Worm (Caenorhabditis elegans) whole organism, young adult: Measurements from ENCODE around the gene T12A2.21.

ENCODE experiments used
- F49E8.2 ChIP-seq: sonication (generic microtip); optimal IDR thresholded peaks from 3 replicates; lab custom pipeline; 2017; ENCODE audit warnings: missing genetic modification characterization, mild to moderate bottlenecking, missing compliant biosample characterization, antibody characterized with exemption, moderate library complexity; ENCODE audit not compliant: insufficient read depth
- Y79H2A.3 ChIP-seq: fragments of 200-800 bp; sonication (Bioruptor generic); conservative IDR thresholded peaks from 2 replicates; pipeline ENCODE4 v1.3.6; 2022; ENCODE audit warnings: missing genetic modification reagents, missing genetic modification characterization, missing compliant biosample characterization
- ama-1 ChIP-seq, 3 experiments: fragments of 150-350 bp in 1 of 3; sonication (generic microtip) in 2 of 3; optimal IDR thresholded peaks; 2 replicates each; lab custom pipeline; 2014 to 2018; ENCODE audit warnings: missing biosample characterization in 2 of 3, missing genetic modification characterization in 2 of 3, missing genetic modification reagents in 2 of 3
- atf-7 ChIP-seq: sonication (generic microtip); optimal IDR thresholded peaks from 2 replicates; lab custom pipeline; 2017; ENCODE audit warnings: mild to moderate bottlenecking, missing genetic modification characterization, missing compliant biosample characterization
- attf-6 ChIP-seq: fragments of 200-800 bp; sonication (Bioruptor generic); IDR thresholded peaks from 2 replicates; pipeline ENCODE4 v1.3.6; 2022; ENCODE audit warnings: missing genetic modification reagents, missing genetic modification characterization, missing compliant biosample characterization
- hmg-20 ChIP-seq: fragments of 200-800 bp; sonication (Bioruptor generic); IDR thresholded peaks from 2 replicates; pipeline ENCODE4 v1.3.6; 2022; ENCODE audit warnings: missing genetic modification reagents, missing genetic modification characterization, missing compliant biosample characterization
- lin-40 ChIP-seq: sonication (generic microtip); optimal IDR thresholded peaks from 2 replicates; lab custom pipeline; 2016; ENCODE audit warnings: missing genetic modification characterization, mild to moderate bottlenecking, missing compliant biosample characterization, missing genotype, missing genetic modification reagents
- tlf-1 ChIP-seq: fragments of 200-800 bp; sonication (Bioruptor generic); optimal IDR thresholded peaks from 2 replicates; lab custom pipeline; 2018; ENCODE audit warnings: mild to moderate bottlenecking, missing genetic modification characterization, missing compliant biosample characterization
- zim-3 ChIP-seq: sonication (generic microtip); optimal IDR thresholded peaks from 2 replicates; lab custom pipeline; 2017; ENCODE audit warnings: mild to moderate bottlenecking, missing genetic modification characterization, moderate library complexity, missing compliant biosample characterization
- ztf-22 ChIP-seq: fragments of 200-800 bp; sonication (Bioruptor generic); optimal IDR thresholded peaks from 2 replicates; lab custom pipeline; 2018; ENCODE audit warnings: mild to moderate bottlenecking, missing genetic modification characterization, moderate library complexity, missing compliant biosample characterization

DNA sequence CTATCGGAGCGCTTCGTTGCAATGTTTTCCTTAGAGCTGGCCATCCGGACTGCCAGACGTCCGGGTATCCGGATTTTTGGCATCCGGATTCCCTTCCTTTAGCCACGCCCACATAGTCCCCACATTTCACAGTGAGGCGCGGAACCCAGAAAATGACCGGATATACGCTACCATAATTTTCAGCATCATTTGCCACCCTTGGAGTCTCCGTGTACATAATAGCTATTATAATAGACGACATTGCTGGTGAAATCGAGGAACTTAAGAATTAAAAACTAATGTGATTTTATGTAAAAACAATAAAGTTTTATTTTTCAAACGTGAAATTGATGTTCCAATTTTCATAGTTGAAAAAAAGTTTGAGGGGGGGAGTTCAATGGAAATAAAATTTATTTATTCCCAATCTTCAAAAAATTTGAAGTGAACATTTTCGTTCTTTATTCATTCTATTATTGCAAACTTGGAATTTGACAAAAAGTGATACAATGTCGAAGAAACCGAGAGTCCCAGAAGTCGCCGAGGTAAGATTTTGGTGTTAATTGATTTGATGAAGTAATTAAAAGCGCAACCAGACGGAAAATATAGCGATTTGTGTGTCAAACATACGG lies 26.2 kb downstream of the T12A2.21 start:
- TF ChIP-seq atf-7 (tag; lab: Kevin White, UChicago), result no peak
- TF ChIP-seq ztf-22 (GFP tag; lab: Kevin White, UChicago), result no peak
- peak; percentile 83 for TF ChIP-seq F49E8.2 (tag; lab: Kevin White, UChicago)
- TF ChIP-seq attf-6 (GFP tag; lab: Robert Waterston, UW), result peak; percentile 85; the same call in 1 of the 2 replicates
- no peak for TF ChIP-seq zim-3 (tag; lab: Kevin White, UChicago)
- TF ChIP-seq Y79H2A.3 (GFP tag; lab: Robert Waterston, UW), result no peak
- peak; percentile 34 for TF ChIP-seq tlf-1 (GFP tag; lab: Kevin White, UChicago)
- no peak for TF ChIP-seq hmg-20 (GFP tag; lab: Robert Waterston, UW)
- TF ChIP-seq ama-1 (optimal IDR thresholded peaks at IDR 0.05; lab: Kevin White, UChicago), result no peak
- peak in 1 of 2 experiments; percentile 35 for TF ChIP-seq ama-1 (GFP tag; optimal IDR thresholded peaks at IDR 0.05; lab: Kevin White, UChicago)
- no peak for TF ChIP-seq lin-40 (tag; lab: Kevin White, UChicago)
